Fruit fly (Drosophila melanogaster) whole organism: Measurements from ENCODE around the gene Lip3.

Experiments
- CG8478 ChIP-seq: fragments of >200 bp; optimal IDR thresholded peaks from 2 replicates; lab custom pipeline; 2018; ENCODE audit warnings: inconsistent platforms
- pan ChIP-seq: fragments of >200 bp; optimal IDR thresholded peaks from 2 replicates; lab custom pipeline; 2017
- psq ChIP-seq: fragments of >200 bp; optimal IDR thresholded peaks from 2 replicates; lab custom pipeline; 2017
- usp ChIP-seq: fragments of >200 bp; optimal IDR thresholded peaks from 2 replicates; lab custom pipeline; 2017; ENCODE audit warnings: missing biosample characterization, missing genetic modification characterization, mixed read lengths

- TF ChIP-seq psq (no peak), CG8478 (lab: Kevin White, UChicago) (no peak), usp (no peak), pan (lab: Kevin White, UChicago) (no peak)
These were observed 29.4 kb upstream of the Lip3 start for dm6 chr3R:13400902-13401721.
